Worm (Caenorhabditis elegans): Measurements from ENCODE around the gene tra-4.
A peak's percentile ranks its signal among the peaks of the same experiment; 100 is the strongest.

tra-4 gene

DNA sequence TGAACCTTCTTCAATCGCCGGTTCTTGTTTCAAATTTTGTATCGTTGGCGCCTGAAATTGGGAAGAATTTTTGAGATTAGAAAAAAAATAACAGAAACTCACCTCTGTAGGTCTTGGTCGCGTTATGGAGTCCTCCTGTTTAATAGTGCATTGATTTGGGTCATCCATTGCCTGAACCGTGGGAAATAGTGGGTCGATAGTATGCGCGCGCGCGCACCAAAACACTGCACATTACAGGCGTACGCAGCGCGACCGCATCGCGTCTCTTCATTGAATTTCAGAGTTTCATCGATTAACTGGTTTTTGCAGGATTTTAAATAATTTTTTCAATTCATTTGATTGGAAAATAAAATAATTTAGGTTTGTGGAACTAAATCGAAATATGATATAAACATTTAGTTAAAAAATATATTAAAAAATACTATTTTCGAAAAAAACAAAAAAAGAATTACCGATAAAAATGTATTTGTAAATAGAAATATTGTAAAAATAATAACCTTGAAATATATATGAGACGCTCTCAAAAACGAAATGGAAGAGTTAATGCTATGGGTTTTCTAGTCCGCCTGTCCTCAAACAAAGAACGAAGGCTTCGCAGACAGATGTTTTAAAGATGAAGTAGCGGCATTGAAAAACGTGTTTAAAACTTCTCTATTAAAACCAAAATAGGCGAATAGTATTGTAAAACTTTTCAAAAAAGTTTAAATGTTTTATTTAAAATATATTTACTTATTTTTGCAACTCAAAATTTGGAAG lies at the start of gene tra-4:
TSS of gene tra-4 (minus strand) at position 534 of the 756 bp plus-strand sequence.
- no peak for TF ChIP-seq chd-7 (tag; optimal IDR thresholded peaks at IDR 0.05)
- TF ChIP-seq madf-3 (GFP tag; IDR thresholded peaks at IDR 0.05) = 0 out of 2 replicates have a peak, but pooled peaks have one; percentile 17
- TF ChIP-seq cebp-1 (GFP tag; IDR thresholded peaks at IDR 0.05) = no peak
- no peak for TF ChIP-seq cebp-1 (tag; optimal IDR thresholded peaks at IDR 0.05)

DNA sequence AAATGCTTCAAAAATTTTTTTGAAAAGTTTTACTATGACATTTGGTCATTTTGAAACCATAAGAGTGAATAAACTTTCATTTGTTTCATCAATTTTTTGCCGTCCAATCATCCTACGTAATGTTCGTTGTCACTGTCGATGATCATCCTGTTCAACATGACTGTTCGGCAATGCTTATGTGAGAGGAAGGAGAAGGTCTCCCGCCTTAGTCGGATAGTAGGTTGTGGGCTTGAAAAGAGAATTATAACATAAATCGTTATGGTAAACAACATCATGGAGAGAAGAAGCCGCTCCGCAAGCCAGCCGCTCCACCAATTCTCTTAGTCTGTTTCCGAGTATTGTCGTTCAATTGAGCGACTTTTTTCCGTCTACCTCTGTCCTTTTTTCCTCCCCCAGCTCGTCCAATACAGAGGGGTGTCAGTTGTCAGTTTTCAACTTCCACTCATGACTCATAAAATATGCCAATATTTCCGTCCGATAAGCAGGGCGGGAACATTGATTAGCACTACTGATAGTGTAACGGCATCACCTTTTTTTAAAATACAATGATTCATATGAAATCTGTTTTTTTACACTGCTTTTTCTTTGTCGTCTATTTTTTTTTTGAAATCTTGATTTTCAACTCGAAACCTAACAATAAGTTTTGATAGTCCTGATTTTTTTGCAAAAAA lies 48.8 kb upstream of the tra-4 start:
- TF ChIP-seq lag-1 (GFP tag; IDR thresholded peaks at IDR 0.05) (no peak), ceh-40 (GFP tag; IDR thresholded peaks at IDR 0.05) (no peak), F23B12.7 (tag; optimal IDR thresholded peaks at IDR 0.05; ENCODE audit: insufficient read depth) (no peak), T26A5.8 (tag; optimal IDR thresholded peaks at IDR 0.05) (no peak), nhr-80 (tag; optimal IDR thresholded peaks at IDR 0.05) (peak; percentile 77), cebp-1 (GFP tag; IDR thresholded peaks at IDR 0.05) (no peak), cebp-1 (tag; optimal IDR thresholded peaks at IDR 0.05) (no peak), nhr-179 (tag; optimal IDR thresholded peaks at IDR 0.05) (no peak), F52B5.7 (tag; optimal IDR thresholded peaks at IDR 0.05) (no peak)

DNA sequence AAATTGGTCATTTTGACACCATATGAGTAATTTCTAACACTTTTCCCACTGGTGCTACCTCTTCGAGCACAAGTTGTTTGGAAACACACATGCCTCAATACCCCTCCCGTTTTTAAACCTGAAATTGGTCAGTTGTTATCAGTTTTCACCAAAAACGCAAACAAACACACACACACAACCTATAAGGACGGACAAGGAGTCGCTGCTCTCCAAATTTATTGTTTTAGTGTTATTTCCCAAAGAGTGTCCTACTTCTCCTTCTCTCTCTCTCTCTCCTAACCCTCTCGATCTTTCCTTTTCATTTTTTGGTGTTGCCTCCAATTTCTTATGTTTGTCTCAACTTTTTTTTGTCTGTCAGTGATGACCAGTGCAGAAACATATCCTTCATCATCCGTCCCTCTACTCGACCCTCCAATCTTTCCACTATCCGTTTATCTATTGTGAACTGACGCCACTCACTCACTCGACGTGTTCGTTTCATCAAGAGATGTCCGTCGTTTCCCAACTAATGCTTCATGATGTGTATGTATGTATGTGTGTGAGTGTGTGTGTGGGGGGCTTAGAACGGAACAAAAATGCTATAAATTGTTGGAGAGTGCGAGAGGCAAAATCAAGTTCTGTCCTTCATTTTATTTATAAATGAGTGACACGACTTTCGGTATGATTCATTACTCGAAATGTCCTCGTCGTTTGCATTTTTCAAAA lies 46.5 kb upstream of the tra-4 start:
- TF ChIP-seq nfya-1 (tag; optimal IDR thresholded peaks at IDR 0.05; ENCODE audit: borderline replicate concordance, insufficient read depth) (no peak), cebp-1 (GFP tag; IDR thresholded peaks at IDR 0.05) (no peak), cebp-1 (tag; optimal IDR thresholded peaks at IDR 0.05) (peak; percentile 1), nhr-80 (tag; optimal IDR thresholded peaks at IDR 0.05) (peak; percentile 56), lir-1 (GFP tag; conservative IDR thresholded peaks at IDR 0.05) (no peak), rcor-1 (GFP tag; IDR thresholded peaks at IDR 0.05) (no peak), let-526 (GFP tag; IDR thresholded peaks at IDR 0.05) (no peak), D2030.7 (GFP tag; IDR thresholded peaks at IDR 0.05) (no peak), tbp1 (GFP tag; optimal IDR thresholded peaks at IDR 0.05) (no peak)

DNA sequence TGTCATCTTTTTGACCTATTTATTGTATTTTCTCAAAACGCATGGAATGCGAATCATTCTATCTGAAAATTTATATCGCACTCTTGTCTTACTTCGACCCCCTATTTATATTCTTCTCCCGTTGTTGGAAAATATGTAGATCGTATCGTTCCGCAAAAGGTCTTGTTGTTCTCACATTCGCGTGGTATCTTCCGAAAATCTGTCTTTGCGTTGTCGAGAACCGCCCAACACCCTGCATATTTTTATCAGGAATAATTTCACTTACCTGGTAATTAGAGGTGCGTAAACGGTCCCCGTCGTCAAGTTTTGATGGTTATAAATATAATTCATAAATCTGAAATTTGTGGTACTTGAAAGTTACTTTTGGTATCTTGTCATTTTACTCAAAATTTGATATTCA lies 45.5 kb upstream of the tra-4 start:
- TF ChIP-seq dox-1 (GFP tag; IDR thresholded peaks at IDR 0.05) = no peak
- no peak for TF ChIP-seq F10E7.11 (tag; optimal IDR thresholded peaks at IDR 0.05)
- no peak for TF ChIP-seq tlf-1 (GFP tag; optimal IDR thresholded peaks at IDR 0.05)
- no peak for TF ChIP-seq cebp-2 (GFP tag; IDR thresholded peaks at IDR 0.05)
- no peak for TF ChIP-seq bed-1 (GFP tag; IDR thresholded peaks at IDR 0.05)
- TF ChIP-seq nhr-27 (tag; optimal IDR thresholded peaks at IDR 0.05) = no peak
- TF ChIP-seq let-526 (GFP tag; IDR thresholded peaks at IDR 0.05) = no peak
- no peak for TF ChIP-seq mes-4 (tag; optimal IDR thresholded peaks at IDR 0.05)
- no peak for TF ChIP-seq nfya-2 (GFP tag; IDR thresholded peaks at IDR 0.05)
- TF ChIP-seq Y67H2A.10 (GFP tag; conservative IDR thresholded peaks at IDR 0.05) = no peak
- no peak for TF ChIP-seq efl-1 (GFP tag; optimal IDR thresholded peaks at IDR 0.05)
- TF ChIP-seq zfh-2 (GFP tag; conservative IDR thresholded peaks at IDR 0.05) = no peak

DNA sequence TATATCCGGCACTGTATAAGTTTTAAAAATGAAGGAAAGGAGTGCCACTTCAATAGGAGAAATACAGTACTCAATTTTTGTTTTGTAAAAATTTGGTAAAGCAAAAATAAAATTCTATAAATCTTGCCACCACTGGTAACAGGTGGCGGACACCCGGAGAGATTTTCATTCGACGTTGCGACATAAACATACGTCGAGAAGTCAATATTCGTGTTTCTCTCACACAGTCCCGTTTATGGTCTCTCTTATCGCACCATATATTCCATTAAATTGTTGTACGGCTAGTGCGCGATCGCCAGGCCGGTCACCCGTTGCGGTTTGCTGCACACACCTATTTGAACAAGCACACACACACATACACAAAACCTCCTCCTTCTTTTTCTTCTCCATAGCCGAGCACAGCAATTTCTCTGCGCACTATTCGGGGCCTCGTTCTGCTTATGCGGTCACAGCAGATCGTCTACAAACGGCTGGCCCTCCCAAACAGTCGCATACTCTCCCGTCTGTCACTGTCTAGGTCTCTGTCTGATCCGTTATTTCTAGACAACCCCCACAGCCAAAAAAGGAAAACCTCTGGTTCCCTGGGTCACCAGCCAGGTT lies 43.6 kb upstream of the tra-4 start:
- TF ChIP-seq hmg-20 (GFP tag; IDR thresholded peaks at IDR 0.05) (no peak), nfyb-1 (GFP tag; IDR thresholded peaks at IDR 0.05) (0 out of 2 replicates have a peak, but pooled peaks have one; percentile 21)

Data from whole organism, young adult.